Worm (Caenorhabditis elegans) whole organism, late embryonic: Measurements from ENCODE around the gene ZK892.6.

Experiments
- K09A11.1 ChIP-seq: sonication (generic microtip); optimal IDR thresholded peaks from 2 replicates; lab custom pipeline; 2017; ENCODE audit warnings: antibody characterized with exemption, mild to moderate bottlenecking, missing genetic modification characterization, missing compliant biosample characterization; ENCODE audit not compliant: insufficient read depth
- elt-2 ChIP-seq: sonication (generic microtip); optimal IDR thresholded peaks from 2 replicates; lab custom pipeline; 2016; ENCODE audit warnings: missing genetic modification reagents, missing genetic modification characterization, missing compliant biosample characterization
- fkh-10 ChIP-seq: fragments of 150-350 bp; optimal IDR thresholded peaks from 2 replicates; lab custom pipeline; 2014; ENCODE audit warnings: missing biosample characterization, missing genetic modification reagents, missing genetic modification characterization
- nhr-11 ChIP-seq: fragments of 150-350 bp; optimal IDR thresholded peaks from 2 replicates; lab custom pipeline; 2014; ENCODE audit warnings: missing biosample characterization, missing genetic modification characterization
- pag-3 ChIP-seq: sonication (generic microtip); optimal IDR thresholded peaks from 2 replicates; lab custom pipeline; 2016; ENCODE audit warnings: missing compliant biosample characterization, missing genetic modification characterization, borderline replicate concordance

ce11 chrII:9974210-9974609, 5.7 kb downstream of the ZK892.6 start:
- TF ChIP-seq K09A11.1 (tag; lab: Kevin White, UChicago) (no peak), pag-3 (tag; lab: Kevin White, UChicago) (no peak), fkh-10 (GFP tag; lab: Kevin White, UChicago) (no peak), nhr-11 (no peak), elt-2 (tag; lab: Kevin White, UChicago) (peak; percentile 65)
